Fruit fly (Drosophila melanogaster): Measurements from ENCODE around the gene CG17075.

The CG17075 gene

dm6 chr2L:223351-223750 is 44.0 kb downstream of the CG17075 start (continued):
- TF ChIP-seq CG15073 (GFP tag; optimal IDR thresholded peaks at IDR 0.05) (peak; percentile 70), CG6254 (GFP tag; optimal IDR thresholded peaks at IDR 0.05) (peak; percentile 91), cato (GFP tag; optimal IDR thresholded peaks at IDR 0.05; ENCODE audit: borderline replicate concordance) (peak; percentile 69), Lhr (GFP tag; optimal IDR thresholded peaks at IDR 0.05) (peak; percentile 51), ken (GFP tag; IDR thresholded peaks at IDR 0.05) (peak; percentile 90), CG7963 (GFP tag; IDR thresholded peaks at IDR 0.05; ENCODE audit: partially characterized antibody) (no peak), zf30C (GFP tag; optimal IDR thresholded peaks at IDR 0.05) (no peak), chif (GFP tag; optimal IDR thresholded peaks at IDR 0.05) (peak; percentile 88 to 92), vfl (GFP tag; optimal IDR thresholded peaks at IDR 0.05) (peak; percentile 67), CG18619 (GFP tag; optimal IDR thresholded peaks at IDR 0.05) (peak; percentile 75), slou (GFP tag; optimal IDR thresholded peaks at IDR 0.05) (peak; percentile 74), mam (GFP tag; optimal IDR thresholded peaks at IDR 0.05) (peak; percentile 82), amos (GFP tag; IDR thresholded peaks at IDR 0.05; ENCODE audit: partially characterized antibody) (no peak), zen2 (GFP tag; IDR thresholded peaks at IDR 0.05; ENCODE audit: partially characterized antibody) (no peak), Atf6 (GFP tag; IDR thresholded peaks at IDR 0.05) (peak; percentile 67), CG15514 (GFP tag; optimal IDR thresholded peaks at IDR 0.05) (peak; percentile 51), Oaz (GFP tag; IDR thresholded peaks at IDR 0.05) (peak; percentile 48; the same call in 1 of the 2 replicates), croc (GFP tag; conservative IDR thresholded peaks at IDR 0.05) (peak; percentile 66), HLHmδ (GFP tag; optimal IDR thresholded peaks at IDR 0.05) (no peak), Trl (optimal IDR thresholded peaks at IDR 0.05) (peak in 1 of 2 experiments; percentile 40), Trl (GFP tag; optimal IDR thresholded peaks at IDR 0.05) (peak; percentile 86), Spps (tag; optimal IDR thresholded peaks at IDR 0.05) (peak; percentile 86), vnd (GFP tag; IDR thresholded peaks at IDR 0.05; ENCODE audit: partially characterized antibody) (no peak), trem (tag; optimal IDR thresholded peaks at IDR 0.05) (peak; percentile 83), gro (GFP tag; optimal IDR thresholded peaks at IDR 0.05) (peak; percentile 40), CG7987 (GFP tag; optimal IDR thresholded peaks at IDR 0.05) (peak; percentile 24), psq (GFP tag; optimal IDR thresholded peaks at IDR 0.05) (peak; percentile 40), CG4424 (GFP tag; optimal IDR thresholded peaks at IDR 0.05) (peak; percentile 93), prd (optimal IDR thresholded peaks at IDR 0.05) (no peak), prd (GFP tag; IDR thresholded peaks at IDR 0.05) (peak; percentile 93), ERR (GFP tag; optimal IDR thresholded peaks at IDR 0.05) (peak; percentile 70), Gug (GFP tag; IDR thresholded peaks at IDR 0.05) (peak; percentile 72; the same call in 3 of the 4 replicates), CG7928 (GFP tag; optimal IDR thresholded peaks at IDR 0.05) (no peak), Awh (GFP tag; IDR thresholded peaks at IDR 0.05) (peak; percentile 94), HLH3B (GFP tag; IDR thresholded peaks at IDR 0.05) (peak; percentile 91), Blimp-1 (GFP tag; optimal IDR thresholded peaks at IDR 0.05) (peak; percentile 82), sob (GFP tag; IDR thresholded peaks at IDR 0.05) (peak; percentile 83), Fer2 (tag; optimal IDR thresholded peaks at IDR 0.05) (no peak), CG18476 (GFP tag; optimal IDR thresholded peaks at IDR 0.05) (peak; percentile 85), CG6654 (GFP tag; optimal IDR thresholded peaks at IDR 0.05) (peak; percentile 54), CG13296 (GFP tag; optimal IDR thresholded peaks at IDR 0.05) (peak; percentile 10), Sin3A (optimal IDR thresholded peaks at IDR 0.05) (no peak), Myb (GFP tag; optimal IDR thresholded peaks at IDR 0.05) (peak; percentile 65), CG32532 (GFP tag; IDR thresholded peaks at IDR 0.05) (peak; percentile 75), Xbp1 (GFP tag; optimal IDR thresholded peaks at IDR 0.05) (peak; percentile 88), CG8290 (GFP tag; optimal IDR thresholded peaks at IDR 0.05) (peak; percentile 49), CG8290 (tag; optimal IDR thresholded peaks at IDR 0.05) (peak in 1 of 2 experiments; percentile 24), CG17186 (GFP tag; optimal IDR thresholded peaks at IDR 0.05) (no peak), CG12071 (GFP tag; optimal IDR thresholded peaks at IDR 0.05) (peak; percentile 81), CG11723 (GFP tag; optimal IDR thresholded peaks at IDR 0.05) (peak; percentile 73), onecut (GFP tag; IDR thresholded peaks at IDR 0.05) (peak; percentile 52), inv (GFP tag; IDR thresholded peaks at IDR 0.05; ENCODE audit: partially characterized antibody) (no peak)
